Worm (Caenorhabditis elegans) whole organism, late embryonic: ENCODE results near the gene F58G1.8.
A peak's percentile ranks its signal among the peaks of the same experiment; 100 is the strongest.

Experiments used
- C38D4.7 ChIP-seq: fragments of 200-800 bp; sonication (Bioruptor generic); optimal IDR thresholded peaks from 2 replicates; lab custom pipeline; 2018; ENCODE audit warnings: mild to moderate bottlenecking, missing genetic modification characterization, moderate library complexity, missing compliant biosample characterization
- F13H6.1 ChIP-seq: sonication (generic microtip); optimal IDR thresholded peaks from 2 replicates; lab custom pipeline; 2016; ENCODE audit warnings: missing genetic modification characterization, missing compliant biosample characterization
- K02D7.2 ChIP-seq: sonication (generic microtip); optimal IDR thresholded peaks from 2 replicates; lab custom pipeline; 2017; ENCODE audit warnings: mild to moderate bottlenecking, missing genetic modification characterization, missing compliant biosample characterization
- K09A11.1 ChIP-seq: sonication (generic microtip); optimal IDR thresholded peaks from 2 replicates; lab custom pipeline; 2017; ENCODE audit warnings: antibody characterized with exemption, mild to moderate bottlenecking, missing genetic modification characterization, missing compliant biosample characterization; ENCODE audit not compliant: insufficient read depth
- T23F11.4 ChIP-seq: fragments of 200-800 bp; sonication (Bioruptor generic); optimal IDR thresholded peaks from 2 replicates; lab custom pipeline; 2018; ENCODE audit warnings: mild to moderate bottlenecking, missing genetic modification characterization, missing compliant biosample characterization
- ama-1 ChIP-seq: fragments of 150-350 bp; optimal IDR thresholded peaks from 2 replicates; lab custom pipeline; 2014
- ceh-14 ChIP-seq: sonication (generic microtip); optimal IDR thresholded peaks from 2 replicates; lab custom pipeline; 2016; ENCODE audit warnings: missing genotype, missing genetic modification characterization, missing compliant biosample characterization
- ceh-18 ChIP-seq: sonication (generic microtip); optimal IDR thresholded peaks from 2 replicates; lab custom pipeline; 2016; ENCODE audit warnings: missing genetic modification characterization, missing compliant biosample characterization
- ceh-19 ChIP-seq: fragments of 200-800 bp; sonication (Bioruptor generic); optimal IDR thresholded peaks from 2 replicates; lab custom pipeline; 2018; ENCODE audit warnings: mild to moderate bottlenecking, missing genetic modification characterization, missing compliant biosample characterization
- ceh-30 ChIP-seq: fragments of 150-350 bp; optimal IDR thresholded peaks from 2 replicates; lab custom pipeline; 2014; ENCODE audit warnings: missing biosample characterization, missing genetic modification characterization
- ceh-31 ChIP-seq: sonication (generic microtip); optimal IDR thresholded peaks from 2 replicates; lab custom pipeline; 2016; ENCODE audit warnings: missing genetic modification characterization, missing compliant biosample characterization
- ceh-34 ChIP-seq: sonication (generic microtip); optimal IDR thresholded peaks from 2 replicates; lab custom pipeline; 2016; ENCODE audit warnings: mild to moderate bottlenecking, missing genetic modification characterization, missing compliant biosample characterization
- ceh-48 ChIP-seq: sonication (generic microtip); optimal IDR thresholded peaks from 2 replicates; lab custom pipeline; 2016; ENCODE audit warnings: missing genetic modification characterization, inconsistent platforms, missing compliant biosample characterization
- ceh-9 ChIP-seq: sonication (generic microtip); optimal IDR thresholded peaks from 2 replicates; lab custom pipeline; 2016; ENCODE audit warnings: mild to moderate bottlenecking, missing genetic modification characterization, inconsistent platforms, missing compliant biosample characterization
- che-1 ChIP-seq: sonication (generic microtip); optimal IDR thresholded peaks from 2 replicates; lab custom pipeline; 2016; ENCODE audit warnings: mild to moderate bottlenecking, missing genetic modification characterization, missing compliant biosample characterization
- dmd-4 ChIP-seq: sonication (generic microtip); optimal IDR thresholded peaks from 2 replicates; lab custom pipeline; 2016; ENCODE audit warnings: borderline replicate concordance, missing genetic modification characterization, missing compliant biosample characterization
- dve-1 ChIP-seq: sonication (generic microtip); optimal IDR thresholded peaks from 2 replicates; lab custom pipeline; 2017; ENCODE audit warnings: antibody characterized with exemption, mild to moderate bottlenecking, missing genetic modification characterization, missing compliant biosample characterization
- elt-2 ChIP-seq: sonication (generic microtip); optimal IDR thresholded peaks from 2 replicates; lab custom pipeline; 2016; ENCODE audit warnings: missing genetic modification reagents, missing genetic modification characterization, missing compliant biosample characterization
- ets-4 ChIP-seq: sonication (generic microtip); optimal IDR thresholded peaks from 2 replicates; lab custom pipeline; 2016; ENCODE audit warnings: missing genetic modification characterization, missing compliant biosample characterization
- eyg-1 ChIP-seq: sonication (generic microtip); optimal IDR thresholded peaks from 2 replicates; lab custom pipeline; 2016; ENCODE audit warnings: missing genotype, missing genetic modification characterization, missing compliant biosample characterization
- fkh-10 ChIP-seq: fragments of 150-350 bp; optimal IDR thresholded peaks from 2 replicates; lab custom pipeline; 2014; ENCODE audit warnings: missing biosample characterization, missing genetic modification reagents, missing genetic modification characterization
- fkh-6 ChIP-seq: sonication (generic microtip); optimal IDR thresholded peaks from 2 replicates; lab custom pipeline; 2016; ENCODE audit warnings: missing genetic modification characterization, missing compliant biosample characterization
- hlh-13 ChIP-seq: fragments of 200-800 bp; sonication (Bioruptor generic); optimal IDR thresholded peaks from 2 replicates; lab custom pipeline; 2018; ENCODE audit warnings: mild to moderate bottlenecking, missing genetic modification characterization, missing compliant biosample characterization
- hlh-6 ChIP-seq: sonication (generic microtip); optimal IDR thresholded peaks from 2 replicates; lab custom pipeline; 2016; ENCODE audit warnings: missing genotype, missing genetic modification characterization, missing compliant biosample characterization
- lim-6 ChIP-seq: sonication (generic microtip); optimal IDR thresholded peaks from 2 replicates; lab custom pipeline; 2016; ENCODE audit warnings: missing genetic modification characterization, missing compliant biosample characterization
- mec-3 ChIP-seq: sonication (generic microtip); optimal IDR thresholded peaks from 2 replicates; lab custom pipeline; 2016; ENCODE audit warnings: borderline replicate concordance, missing genetic modification characterization, missing compliant biosample characterization
- nhr-11 ChIP-seq: fragments of 150-350 bp; optimal IDR thresholded peaks from 2 replicates; lab custom pipeline; 2014; ENCODE audit warnings: missing biosample characterization, missing genetic modification characterization
- nhr-232 ChIP-seq: sonication (generic microtip); optimal IDR thresholded peaks from 2 replicates; lab custom pipeline; 2016; ENCODE audit warnings: missing genetic modification characterization, missing compliant biosample characterization
- odd-2 ChIP-seq: sonication (generic microtip); optimal IDR thresholded peaks from 2 replicates; lab custom pipeline; 2017; ENCODE audit warnings: antibody characterized with exemption, mild to moderate bottlenecking, missing genetic modification characterization, missing compliant biosample characterization
- pag-3 ChIP-seq: sonication (generic microtip); optimal IDR thresholded peaks from 2 replicates; lab custom pipeline; 2016; ENCODE audit warnings: missing compliant biosample characterization, missing genetic modification characterization, borderline replicate concordance
- pat-9 ChIP-seq: fragments of 200-800 bp; sonication (Bioruptor generic); optimal IDR thresholded peaks from 2 replicates; lab custom pipeline; 2018; ENCODE audit warnings: mild to moderate bottlenecking, missing genetic modification characterization, moderate library complexity, missing compliant biosample characterization
- pha-4 ChIP-seq: fragments of 150-350 bp; optimal IDR thresholded peaks from 2 replicates; lab custom pipeline; 2018; ENCODE audit warnings: missing biosample characterization, missing genetic modification reagents, missing genetic modification characterization
- pros-1 ChIP-seq: fragments of 150-350 bp; optimal IDR thresholded peaks from 2 replicates; lab custom pipeline; 2014; ENCODE audit warnings: missing biosample characterization, missing genetic modification reagents, missing genetic modification characterization
- ref-2 ChIP-seq: sonication (generic microtip); optimal IDR thresholded peaks from 2 replicates; lab custom pipeline; 2016; ENCODE audit warnings: missing genetic modification characterization, missing compliant biosample characterization
- sdc-2 ChIP-seq: sonication (generic microtip); optimal IDR thresholded peaks from 2 replicates; lab custom pipeline; 2016; ENCODE audit warnings: missing genotype, missing genetic modification characterization, missing compliant biosample characterization
- tbx-7 ChIP-seq: sonication (generic microtip); optimal IDR thresholded peaks from 2 replicates; lab custom pipeline; 2016; ENCODE audit warnings: missing genotype, missing genetic modification characterization, missing compliant biosample characterization
- unc-3 ChIP-seq, 2 experiments: fragments of 200-800 bp in 1 of 2; sonication (Bioruptor generic) in 1 of 2; sonication (generic microtip) in 1 of 2; conservative IDR thresholded peaks in 1 of 2; optimal IDR thresholded peaks in 1 of 2; 2 replicates each; pipeline versions ENCODE4 v1.3.6 to Lab custom; 2016 to 2022; ENCODE audit warnings: missing compliant biosample characterization in 2 of 2, missing genetic modification characterization in 2 of 2, missing genetic modification reagents in 1 of 2
- unc-42 ChIP-seq: sonication (generic microtip); optimal IDR thresholded peaks from 2 replicates; lab custom pipeline; 2016; ENCODE audit warnings: missing genotype, missing genetic modification characterization, missing compliant biosample characterization
- unc-55 ChIP-seq: sonication (generic microtip); optimal IDR thresholded peaks from 2 replicates; lab custom pipeline; 2017; ENCODE audit warnings: missing biosample characterization, missing genetic modification reagents, missing genetic modification characterization
- zip-5 ChIP-seq: sonication (generic microtip); optimal IDR thresholded peaks from 2 replicates; lab custom pipeline; 2016; ENCODE audit warnings: missing genetic modification characterization, missing compliant biosample characterization
- ztf-16 ChIP-seq: sonication (generic microtip); optimal IDR thresholded peaks from 2 replicates; lab custom pipeline; 2017; ENCODE audit warnings: missing genetic modification characterization, missing compliant biosample characterization

The F58G1.8 gene

DNA sequence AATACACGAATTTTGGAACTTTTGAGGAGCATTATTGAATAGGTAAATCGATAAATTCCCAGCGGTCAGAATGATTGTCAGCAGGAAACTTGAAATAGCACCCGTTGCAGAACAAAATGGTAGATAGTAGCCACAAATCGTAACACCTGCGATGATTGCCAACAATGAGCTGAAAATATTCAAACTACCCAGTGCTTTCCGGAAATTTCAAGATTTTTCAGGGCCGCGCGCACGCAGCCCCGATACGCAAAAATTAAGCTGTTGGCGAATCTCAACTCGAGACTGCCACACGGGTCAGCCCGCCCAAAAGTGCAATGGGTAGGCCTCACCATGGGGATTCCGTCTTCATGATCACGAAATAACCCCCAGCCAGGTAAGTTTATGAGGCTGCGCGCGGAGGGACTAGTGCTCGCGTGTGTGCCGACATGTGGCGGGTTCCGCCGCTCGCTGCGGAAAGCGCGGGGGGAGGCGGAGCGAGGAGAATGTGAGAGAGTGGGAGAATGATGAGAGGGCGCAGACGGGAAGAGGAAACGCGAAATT lies 19.2 kb upstream of the F58G1.8 start (continued):
- TF ChIP-seq tbx-7 = peak; percentile 50
- peak; percentile 65 for TF ChIP-seq hlh-6 (tag; lab: Kevin White, UChicago)
- no peak for TF ChIP-seq ceh-30 (tag; lab: Kevin White, UChicago)
- TF ChIP-seq ceh-34 (tag; lab: Kevin White, UChicago) = peak; percentile 77
- no peak for TF ChIP-seq fkh-10 (GFP tag; lab: Kevin White, UChicago)
- TF ChIP-seq T23F11.4 = no peak
- TF ChIP-seq C38D4.7 (GFP tag; lab: Kevin White, UChicago) = peak; percentile 42
- no peak for TF ChIP-seq nhr-11
- TF ChIP-seq eyg-1 (tag; lab: Kevin White, UChicago) = peak; percentile 62
- TF ChIP-seq odd-2 = no peak
- peak; percentile 99 for TF ChIP-seq ama-1 (lab: Kevin White, UChicago)
- TF ChIP-seq dmd-4 (tag; lab: Kevin White, UChicago) = no peak
- TF ChIP-seq ref-2 (tag; lab: Kevin White, UChicago) = peak; percentile 85
- no peak for TF ChIP-seq hlh-13 (GFP tag; lab: Kevin White, UChicago)
- no peak for TF ChIP-seq zip-5 (tag; lab: Kevin White, UChicago)
- TF ChIP-seq ceh-19 (GFP tag; lab: Kevin White, UChicago) = no peak
- peak; percentile 74 for TF ChIP-seq ceh-31 (tag; lab: Kevin White, UChicago)
- TF ChIP-seq pat-9 = peak; percentile 34
- TF ChIP-seq lim-6 = no peak
- peak; percentile 22 for TF ChIP-seq nhr-232 (tag; lab: Kevin White, UChicago)
- peak; percentile 37 for TF ChIP-seq F13H6.1
- peak; percentile 35 for TF ChIP-seq dve-1 (tag; lab: Kevin White, UChicago)
- no peak for TF ChIP-seq pha-4 (tag; lab: Kevin White, UChicago)
- peak; percentile 44 for TF ChIP-seq ztf-16 (tag; lab: Kevin White, UChicago)
- TF ChIP-seq pag-3 (tag; lab: Kevin White, UChicago) = no peak
- no peak for TF ChIP-seq mec-3
- TF ChIP-seq pros-1 = peak; percentile 85
- no peak for TF ChIP-seq che-1
- peak; percentile 12 for TF ChIP-seq ets-4 (tag; lab: Kevin White, UChicago)
- TF ChIP-seq, all 69 proteins: peak for 35

ce11 chrII:12942496-12942895 lies 17.0 kb upstream of the F58G1.8 start:
- TF ChIP-seq ceh-31 (tag; lab: Kevin White, UChicago) (no peak), elt-2 (tag; lab: Kevin White, UChicago) (peak; percentile 28), unc-55 (no peak), ceh-34 (tag; lab: Kevin White, UChicago) (no peak), T23F11.4 (no peak), fkh-6 (no peak)

DNA sequence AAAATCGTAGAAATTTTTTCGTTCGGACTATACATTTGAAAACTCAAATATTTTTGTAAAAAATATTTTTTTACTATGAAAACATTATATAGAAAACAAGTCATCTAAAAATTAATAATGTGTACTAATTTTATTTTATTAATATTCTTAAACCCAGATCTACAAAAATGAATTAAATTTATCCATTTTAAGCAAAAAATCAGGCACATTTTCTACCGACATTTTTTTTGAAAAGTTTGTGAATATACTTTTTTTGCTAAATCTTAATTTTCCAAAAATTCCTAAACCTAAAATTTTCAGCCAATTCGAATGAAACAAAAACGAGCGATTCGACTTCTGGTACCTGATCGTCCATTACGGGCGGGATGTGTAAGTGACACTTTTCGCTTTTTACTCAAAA lies 14.3 kb upstream of the F58G1.8 start, which contains the start of gene arrd-10:
Gene arrd-10 (plus strand): TSS at position 301 of the 400 bp plus-strand sequence.
- TF ChIP-seq unc-3 (GFP tag; conservative IDR thresholded peaks at IDR 0.05; lab: Robert Waterston, UW) = no peak
- TF ChIP-seq unc-3 (tag; optimal IDR thresholded peaks at IDR 0.05; lab: Kevin White, UChicago) = no peak
- TF ChIP-seq K09A11.1 (tag; lab: Kevin White, UChicago) = no peak
- no peak for TF ChIP-seq ceh-14
- no peak for TF ChIP-seq elt-2 (tag; lab: Kevin White, UChicago)
- TF ChIP-seq mec-3 = no peak
- no peak for TF ChIP-seq dmd-4 (tag; lab: Kevin White, UChicago)
- no peak for TF ChIP-seq K02D7.2

ce11 chrII:12939161-12939560 lies 13.7 kb upstream of the F58G1.8 start:
- TF ChIP-seq ceh-48 = no peak
- no peak for TF ChIP-seq ceh-18 (tag; lab: Kevin White, UChicago)
- no peak for TF ChIP-seq ets-4 (tag; lab: Kevin White, UChicago)
- no peak for TF ChIP-seq ceh-9 (tag; lab: Kevin White, UChicago)
- peak; percentile 33 for TF ChIP-seq unc-42 (tag; lab: Kevin White, UChicago)
- TF ChIP-seq ceh-19 (GFP tag; lab: Kevin White, UChicago) = no peak
- no peak for TF ChIP-seq sdc-2 (tag; lab: Kevin White, UChicago)
